Worm (Caenorhabditis elegans) whole organism, L1 larva: ENCODE measurements around the gene appg-2.

Source experiments
- C04F5.9 ChIP-seq: sonication (generic microtip); optimal IDR thresholded peaks from 2 replicates; lab custom pipeline; 2016; ENCODE audit warnings: missing genetic modification characterization, missing compliant biosample characterization
- C16A3.4 ChIP-seq: fragments of 150-350 bp; optimal IDR thresholded peaks from 2 replicates; lab custom pipeline; 2014; ENCODE audit warnings: missing biosample characterization, missing genetic modification characterization
- C34B4.2 ChIP-seq: sonication (generic microtip); optimal IDR thresholded peaks from 2 replicates; lab custom pipeline; 2017; ENCODE audit warnings: mild to moderate bottlenecking, missing genetic modification characterization, missing compliant biosample characterization
- Y116A8C.19 ChIP-seq: sonication (generic microtip); optimal IDR thresholded peaks from 2 replicates; lab custom pipeline; 2016; ENCODE audit warnings: missing compliant biosample characterization, missing genetic modification characterization, borderline replicate concordance
- aha-1 ChIP-seq: fragments of 150-350 bp; optimal IDR thresholded peaks from 2 replicates; lab custom pipeline; 2014; ENCODE audit warnings: missing biosample characterization, missing genetic modification characterization
- alr-1 ChIP-seq: fragments of 200-800 bp; sonication (Bioruptor generic); optimal IDR thresholded peaks from 2 replicates; lab custom pipeline; 2018; ENCODE audit warnings: borderline replicate concordance, mild to moderate bottlenecking, missing genetic modification characterization, missing compliant biosample characterization
- blmp-1 ChIP-seq: fragments of 150-350 bp; optimal IDR thresholded peaks from 2 replicates; lab custom pipeline; 2014; ENCODE audit warnings: missing biosample characterization, missing genetic modification characterization
- ceh-88 ChIP-seq: fragments of 200-800 bp; sonication (Bioruptor generic); IDR thresholded peaks from 2 replicates; pipeline ENCODE4 v1.3.6; 2022; ENCODE audit warnings: missing genetic modification characterization, missing compliant biosample characterization
- ceh-90 ChIP-seq: sonication (generic microtip); optimal IDR thresholded peaks from 2 replicates; lab custom pipeline; 2016; ENCODE audit warnings: missing genetic modification characterization, missing compliant biosample characterization
- ces-1 ChIP-seq: fragments of 150-350 bp; optimal IDR thresholded peaks from 2 replicates; lab custom pipeline; 2014; ENCODE audit warnings: missing biosample characterization, missing genetic modification reagents, missing genetic modification characterization
- dpl-1 ChIP-seq, 3 experiments: fragments of 150-350 bp in 2 of 3; sonication (generic microtip) in 1 of 3; optimal IDR thresholded peaks; 2 replicates each; lab custom pipeline; 2014 to 2017; ENCODE audit warnings: missing biosample characterization in 3 of 3, missing genetic modification characterization in 3 of 3, missing genetic modification reagents in 3 of 3
- dsc-1 ChIP-seq: sonication (generic microtip); optimal IDR thresholded peaks from 2 replicates; lab custom pipeline; 2016; ENCODE audit warnings: mild to moderate bottlenecking, missing genetic modification characterization, missing compliant biosample characterization
- egl-13 ChIP-seq: sonication (generic microtip); optimal IDR thresholded peaks from 2 replicates; lab custom pipeline; 2016; ENCODE audit warnings: missing genotype, missing genetic modification reagents, missing genetic modification characterization, missing compliant biosample characterization
- egl-27 ChIP-seq, 2 experiments: fragments of 150-350 bp in 1 of 2; sonication (generic microtip); optimal IDR thresholded peaks; 3 replicates each; lab custom pipeline; 2017 to 2018; ENCODE audit warnings: missing biosample characterization in 2 of 2, missing genetic modification characterization in 2 of 2, missing genetic modification reagents in 2 of 2
- elt-2 ChIP-seq: sonication (generic microtip); optimal IDR thresholded peaks from 2 replicates; lab custom pipeline; 2016; ENCODE audit warnings: missing genetic modification characterization, mild to moderate bottlenecking, inconsistent platforms, missing compliant biosample characterization, missing genetic modification reagents
- elt-3 ChIP-seq, 6 experiments: fragments of 150-350 bp in 1 of 6; sonication (generic microtip); optimal IDR thresholded peaks; 2 replicates each; lab custom pipeline; 2017 to 2018; ENCODE audit warnings: missing biosample characterization in 6 of 6, missing genetic modification characterization in 6 of 6, inconsistent platforms in 1 of 6
- fkh-10 ChIP-seq: sonication (generic microtip); optimal IDR thresholded peaks from 2 replicates; lab custom pipeline; 2017; ENCODE audit warnings: missing biosample characterization, missing genetic modification reagents, missing genetic modification characterization
- fos-1 ChIP-seq: fragments of 150-350 bp; optimal IDR thresholded peaks from 2 replicates; lab custom pipeline; 2014; ENCODE audit warnings: missing biosample characterization, missing genetic modification characterization
- hlh-4 ChIP-seq: sonication (generic microtip); optimal IDR thresholded peaks from 2 replicates; lab custom pipeline; 2016; ENCODE audit warnings: mild to moderate bottlenecking, missing genetic modification characterization, missing compliant biosample characterization
- isw-1 ChIP-seq: fragments of 200-800 bp; sonication (Bioruptor generic); IDR thresholded peaks from 2 replicates; pipeline ENCODE4 v1.3.6; 2022; ENCODE audit warnings: missing genetic modification characterization, missing compliant biosample characterization
- lin-13 ChIP-seq: fragments of 150-350 bp; optimal IDR thresholded peaks from 2 replicates; lab custom pipeline; 2014; ENCODE audit warnings: missing biosample characterization, missing genetic modification reagents, missing genetic modification characterization
- lin-14 ChIP-seq: fragments of 200-800 bp; sonication (Bioruptor generic); optimal IDR thresholded peaks from 2 replicates; lab custom pipeline; 2018; ENCODE audit warnings: mild to moderate bottlenecking, missing genetic modification characterization, moderate library complexity, missing compliant biosample characterization
- lin-15B ChIP-seq: fragments of 150-350 bp; sonication (generic microtip); optimal IDR thresholded peaks from 3 replicates; lab custom pipeline; 2014; ENCODE audit warnings: missing biosample characterization, missing genetic modification characterization
- lin-35 ChIP-seq, 2 experiments: fragments of 150-350 bp; optimal IDR thresholded peaks; 2 replicates each; lab custom pipeline; 2014; ENCODE audit warnings: missing biosample characterization in 2 of 2, missing genetic modification characterization in 2 of 2, missing genetic modification reagents in 2 of 2
- lir-3 ChIP-seq: sonication (generic microtip); optimal IDR thresholded peaks from 2 replicates; lab custom pipeline; 2016; ENCODE audit warnings: mild to moderate bottlenecking, missing genetic modification characterization, moderate library complexity, missing compliant biosample characterization; ENCODE audit not compliant: poor library complexity
- mdl-1 ChIP-seq, 2 experiments: fragments of 150-350 bp; optimal IDR thresholded peaks; 2 replicates each; lab custom pipeline; 2014 to 2017; ENCODE audit warnings: missing biosample characterization in 2 of 2, missing genetic modification characterization in 2 of 2, inconsistent platforms in 1 of 2
- mep-1 ChIP-seq: fragments of 150-350 bp; optimal IDR thresholded peaks from 2 replicates; lab custom pipeline; 2014; ENCODE audit warnings: missing biosample characterization, missing genetic modification characterization
- nhr-11 ChIP-seq: fragments of 150-350 bp; optimal IDR thresholded peaks from 2 replicates; lab custom pipeline; 2014; ENCODE audit warnings: missing biosample characterization, missing genetic modification characterization
- nhr-12 ChIP-seq: sonication (generic microtip); optimal IDR thresholded peaks from 2 replicates; lab custom pipeline; 2017; ENCODE audit warnings: missing biosample characterization, missing genetic modification characterization
- nhr-19 ChIP-seq: fragments of 200-800 bp; sonication (Bioruptor generic); conservative IDR thresholded peaks from 2 replicates; pipeline ENCODE4 v1.3.6; 2022; ENCODE audit warnings: missing genetic modification characterization, missing compliant biosample characterization
- nhr-20 ChIP-seq: sonication (generic microtip); optimal IDR thresholded peaks from 2 replicates; lab custom pipeline; 2016; ENCODE audit warnings: mild to moderate bottlenecking, missing genetic modification characterization, missing compliant biosample characterization
- nhr-237 ChIP-seq: fragments of 150-350 bp; optimal IDR thresholded peaks from 2 replicates; lab custom pipeline; 2014; ENCODE audit warnings: missing biosample characterization, missing genetic modification characterization
- nhr-76 ChIP-seq: sonication (generic microtip); optimal IDR thresholded peaks from 2 replicates; lab custom pipeline; 2017; ENCODE audit warnings: missing biosample characterization, missing genetic modification characterization
- nhr-77 ChIP-seq: fragments of 150-350 bp; optimal IDR thresholded peaks from 2 replicates; lab custom pipeline; 2014; ENCODE audit warnings: missing biosample characterization, missing genetic modification characterization
- nhr-84 ChIP-seq: sonication (generic microtip); optimal IDR thresholded peaks from 2 replicates; lab custom pipeline; 2017; ENCODE audit warnings: missing biosample characterization, missing genetic modification characterization
- nhr-85 ChIP-seq: sonication (generic microtip); peaks from one replicate; lab custom pipeline; 2016; ENCODE audit warnings: missing genetic modification characterization, inconsistent platforms, missing compliant biosample characterization
- pqm-1 ChIP-seq: sonication (generic microtip); optimal IDR thresholded peaks from 3 replicates; lab custom pipeline; 2017; ENCODE audit warnings: missing biosample characterization, missing genetic modification characterization
- skn-1 ChIP-seq: fragments of 150-350 bp; optimal IDR thresholded peaks from 2 replicates; lab custom pipeline; 2014; ENCODE audit warnings: missing biosample characterization, missing genetic modification characterization
- snpc-4 ChIP-seq: fragments of 150-350 bp; optimal IDR thresholded peaks from 2 replicates; lab custom pipeline; 2014; ENCODE audit warnings: missing biosample characterization, missing genetic modification characterization
- snu-23 ChIP-seq: sonication (generic microtip); optimal IDR thresholded peaks from 2 replicates; lab custom pipeline; 2016; ENCODE audit warnings: missing genetic modification characterization, missing compliant biosample characterization
- sox-4 ChIP-seq: sonication (generic microtip); optimal IDR thresholded peaks from 2 replicates; lab custom pipeline; 2016; ENCODE audit warnings: missing genetic modification characterization, missing compliant biosample characterization
- sptf-1 ChIP-seq: fragments of 150-350 bp; optimal IDR thresholded peaks from 2 replicates; lab custom pipeline; 2014; ENCODE audit warnings: missing biosample characterization, missing genetic modification characterization
- sup-37 ChIP-seq: fragments of 200-800 bp; sonication (Bioruptor generic); optimal IDR thresholded peaks from 2 replicates; lab custom pipeline; 2018; ENCODE audit warnings: mild to moderate bottlenecking, missing genetic modification characterization, missing compliant biosample characterization
- tlp-1 ChIP-seq: fragments of 150-350 bp; optimal IDR thresholded peaks from 2 replicates; lab custom pipeline; 2014; ENCODE audit warnings: missing biosample characterization, missing genetic modification characterization
- unc-130 ChIP-seq: fragments of 150-350 bp; optimal IDR thresholded peaks from 2 replicates; lab custom pipeline; 2017; ENCODE audit warnings: missing biosample characterization, missing genetic modification characterization, inconsistent platforms
- unc-62 ChIP-seq: fragments of 150-350 bp; optimal IDR thresholded peaks from 2 replicates; lab custom pipeline; 2014; ENCODE audit warnings: missing biosample characterization, missing genetic modification reagents, missing genetic modification characterization
- unc-86 ChIP-seq: sonication (generic microtip); optimal IDR thresholded peaks from 2 replicates; lab custom pipeline; 2016; ENCODE audit warnings: missing genetic modification characterization, missing compliant biosample characterization
- zip-4 ChIP-seq: fragments of 200-800 bp; sonication (Bioruptor generic); optimal IDR thresholded peaks from 2 replicates; lab custom pipeline; 2018; ENCODE audit warnings: mild to moderate bottlenecking, missing genetic modification characterization, moderate library complexity, missing compliant biosample characterization
- ztf-11 ChIP-seq, 2 experiments: sonication (generic microtip); optimal IDR thresholded peaks; 2 replicates each; lab custom pipeline; 2016 to 2017; ENCODE audit warnings: missing genetic modification characterization in 2 of 2, missing biosample characterization in 1 of 2, missing compliant biosample characterization in 1 of 2
- ztf-4 ChIP-seq: fragments of 150-350 bp; optimal IDR thresholded peaks from 2 replicates; lab custom pipeline; 2014; ENCODE audit warnings: missing biosample characterization, missing genetic modification characterization

The appg-2 gene

ce11 chrII:8813659-8814058 is 12.7 kb downstream of the appg-2 start (continued):
- TF ChIP-seq egl-13 (tag; lab: Kevin White, UChicago) (no peak), mdl-1 (tag; optimal IDR thresholded peaks at IDR 0.05; lab: Kevin White, UChicago) (peak in 1 of 2 experiments; percentile 80), lin-15B (tag; lab: Kevin White, UChicago) (no peak), fkh-10 (no peak), nhr-19 (GFP tag; lab: Robert Waterston, UW) (peak; percentile 93), nhr-20 (peak; percentile 93), snu-23 (GFP tag; lab: Kevin White, UChicago) (peak; percentile 82), nhr-77 (peak; percentile 10), unc-130 (tag; lab: Kevin White, UChicago) (peak; percentile 78), lir-3 (tag; lab: Kevin White, UChicago) (peak; percentile 61), mep-1 (peak; percentile 13), ceh-90 (tag; lab: Kevin White, UChicago) (no peak), ztf-4 (tag; lab: Kevin White, UChicago) (no peak), dpl-1 (GFP tag; optimal IDR thresholded peaks at IDR 0.05; lab: Kevin White, UChicago) (peak; percentile 1 to 24 (median 21)), C16A3.4 (tag; lab: Kevin White, UChicago) (peak; percentile 70), lin-13 (GFP tag; lab: Kevin White, UChicago) (peak; percentile 27), nhr-76 (no peak), sptf-1 (tag; lab: Kevin White, UChicago) (no peak), alr-1 (tag; lab: Kevin White, UChicago) (no peak), C34B4.2 (no peak), aha-1 (tag; lab: Kevin White, UChicago) (no peak), isw-1 (no peak), skn-1 (no peak), pqm-1 (tag; lab: Kevin White, UChicago) (no peak), elt-3 (tag; optimal IDR thresholded peaks at IDR 0.05; lab: Kevin White, UChicago) (peak in 5 of 6 experiments; percentile 79 to 95 (median 86)), blmp-1 (tag; lab: Kevin White, UChicago) (peak; percentile 86), nhr-85 (tag; lab: Kevin White, UChicago) (peak; percentile 98), fos-1 (no peak), lin-14 (GFP tag; lab: Kevin White, UChicago) (peak; percentile 74), elt-2 (tag; lab: Kevin White, UChicago) (no peak)

- no peak for TF ChIP-seq tlp-1
- no peak for TF ChIP-seq snpc-4 (tag; lab: Kevin White, UChicago)
- TF ChIP-seq lin-35 (GFP tag; optimal IDR thresholded peaks at IDR 0.05; lab: Kevin White, UChicago) = no peak
- TF ChIP-seq C04F5.9 = no peak
- no peak for TF ChIP-seq sptf-1 (tag; lab: Kevin White, UChicago)
- TF ChIP-seq nhr-11 (tag; lab: Kevin White, UChicago) = no peak
- TF ChIP-seq egl-27 (tag; optimal IDR thresholded peaks at IDR 0.05; lab: Kevin White, UChicago) = no peak
- no peak for TF ChIP-seq unc-62 (GFP tag; lab: Kevin White, UChicago)
- no peak for TF ChIP-seq ces-1 (GFP tag; lab: Kevin White, UChicago)
- TF ChIP-seq, all 84 proteins: peak for 0
Measured at ce11 chrII:8814231-8814630, 13.3 kb downstream of the appg-2 start.

DNA sequence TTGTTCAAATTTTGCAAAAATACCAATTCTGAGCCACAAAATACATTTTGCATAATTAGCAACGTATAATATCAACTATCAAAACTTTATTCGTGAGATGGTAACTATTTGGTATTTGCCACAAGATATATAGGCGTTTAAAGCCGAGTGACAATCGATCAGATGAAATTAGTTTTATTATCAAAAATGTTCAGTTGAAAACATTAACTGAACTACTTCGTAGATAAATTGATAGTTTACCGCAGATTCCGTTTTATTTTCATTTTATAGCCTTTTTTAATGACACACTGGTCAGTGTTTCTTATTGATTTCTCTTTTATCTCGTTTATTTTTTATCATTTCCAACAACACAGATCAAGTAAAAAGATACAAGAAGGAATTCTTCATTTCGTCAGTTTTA is 16.3 kb downstream of the appg-2 start:
- TF ChIP-seq unc-130 (tag; lab: Kevin White, UChicago) (no peak), sox-4 (tag; lab: Kevin White, UChicago) (no peak), egl-13 (tag; lab: Kevin White, UChicago) (no peak), egl-27 (tag; optimal IDR thresholded peaks at IDR 0.05; lab: Kevin White, UChicago) (no peak), sup-37 (GFP tag; lab: Kevin White, UChicago) (no peak), nhr-12 (tag; lab: Kevin White, UChicago) (no peak), ceh-88 (GFP tag; lab: Robert Waterston, UW) (no peak), fkh-10 (no peak), zip-4 (no peak), nhr-84 (tag; lab: Kevin White, UChicago) (no peak), dsc-1 (tag; lab: Kevin White, UChicago) (no peak), ztf-11 (tag; optimal IDR thresholded peaks at IDR 0.05; lab: Kevin White, UChicago) (no peak), tlp-1 (no peak), hlh-4 (tag; lab: Kevin White, UChicago) (no peak), lin-35 (GFP tag; optimal IDR thresholded peaks at IDR 0.05; lab: Kevin White, UChicago) (peak in 1 of 2 experiments; percentile 32), lin-13 (GFP tag; lab: Kevin White, UChicago) (no peak), unc-86 (no peak), ztf-4 (tag; lab: Kevin White, UChicago) (no peak), Y116A8C.19 (tag; lab: Kevin White, UChicago) (no peak), nhr-237 (tag; lab: Kevin White, UChicago) (no peak), fos-1 (no peak), C16A3.4 (tag; lab: Kevin White, UChicago) (peak; percentile 28)
